Fruit fly (Drosophila melanogaster): ENCODE measurements around the gene CG34015.

DNA sequence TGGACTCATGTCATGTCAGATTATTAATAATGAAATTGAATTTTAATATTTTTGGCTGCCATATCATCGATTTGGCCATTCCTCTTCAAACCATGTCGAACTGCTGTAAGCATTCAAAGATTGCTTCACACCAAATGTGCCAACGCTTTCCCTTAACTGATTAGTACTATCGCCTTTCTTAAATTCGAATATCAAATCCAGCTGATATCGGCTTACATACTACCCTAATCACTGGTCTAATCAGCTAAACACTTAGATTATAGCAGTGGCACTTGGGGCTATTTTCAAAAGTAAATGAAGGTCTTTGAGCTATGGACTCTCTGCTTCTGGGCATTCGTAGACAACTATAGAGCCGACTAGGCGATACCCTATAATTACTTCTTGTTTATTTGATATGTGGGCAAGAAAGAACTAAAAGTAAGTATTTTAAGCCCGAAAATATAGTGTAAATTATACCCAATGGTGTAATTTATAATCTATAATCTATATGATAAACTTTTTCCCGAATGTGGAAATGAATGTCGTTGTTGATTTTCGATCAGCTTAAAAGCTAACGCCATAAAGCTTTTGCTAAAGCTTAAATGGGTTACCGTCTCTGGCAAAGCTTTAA, 44.2 kb downstream of the CG34015 start:
- TF ChIP-seq CG10348 (GFP tag; IDR thresholded peaks at IDR 0.05), result peak; percentile 42; the same call in 1 of the 2 replicates
- no peak for TF ChIP-seq EcR (GFP tag; optimal IDR thresholded peaks at IDR 0.05)
- peak; percentile 88 for TF ChIP-seq Ets98B (GFP tag; IDR thresholded peaks at IDR 0.05)
- no peak for TF ChIP-seq Snoo (tag; optimal IDR thresholded peaks at IDR 0.05)
- no peak for TF ChIP-seq Pif1B (GFP tag; optimal IDR thresholded peaks at IDR 0.05)
- no peak for TF ChIP-seq CG14655 (GFP tag; optimal IDR thresholded peaks at IDR 0.05)

Data from whole organism, pupa.